Worm (Caenorhabditis elegans): ENCODE data around the gene fbxb-71.

- TF ChIP-seq sma-3 (GFP tag; optimal IDR thresholded peaks at IDR 0.05) = no peak
- no peak for TF ChIP-seq unc-55 (GFP tag; optimal IDR thresholded peaks at IDR 0.05)
- no peak for TF ChIP-seq unc-39 (tag; optimal IDR thresholded peaks at IDR 0.05)
- no peak for TF ChIP-seq fos-1 (tag; optimal IDR thresholded peaks at IDR 0.05)
- TF ChIP-seq mab-5 (tag; optimal IDR thresholded peaks at IDR 0.05) = no peak
Measured at ce11 chrX:3258842-3259241, 3.9 kb upstream of the fbxb-71 start, which contains the start of gene lbp-1.
